Worm (Caenorhabditis elegans) whole organism, late embryonic: Measurements from ENCODE around the gene pqm-1.

ENCODE experiments used
- ceh-18 ChIP-seq: sonication (generic microtip); optimal IDR thresholded peaks from 2 replicates; lab custom pipeline; 2016; ENCODE audit warnings: missing genetic modification characterization, missing compliant biosample characterization
- ceh-22 ChIP-seq: sonication (generic microtip); optimal IDR thresholded peaks from 2 replicates; lab custom pipeline; 2017; ENCODE audit warnings: missing biosample characterization, missing genetic modification characterization
- dve-1 ChIP-seq: sonication (generic microtip); optimal IDR thresholded peaks from 2 replicates; lab custom pipeline; 2017; ENCODE audit warnings: antibody characterized with exemption, mild to moderate bottlenecking, missing genetic modification characterization, missing compliant biosample characterization
- ets-4 ChIP-seq: sonication (generic microtip); optimal IDR thresholded peaks from 2 replicates; lab custom pipeline; 2016; ENCODE audit warnings: missing genetic modification characterization, missing compliant biosample characterization
- gmeb-2 ChIP-seq: sonication (generic microtip); optimal IDR thresholded peaks from 2 replicates; lab custom pipeline; 2016; ENCODE audit warnings: missing genetic modification characterization, inconsistent platforms, missing compliant biosample characterization
- madf-2 ChIP-seq: sonication (generic microtip); optimal IDR thresholded peaks from 2 replicates; lab custom pipeline; 2017; ENCODE audit warnings: missing genetic modification characterization, missing compliant biosample characterization
- pros-1 ChIP-seq: fragments of 150-350 bp; optimal IDR thresholded peaks from 2 replicates; lab custom pipeline; 2014; ENCODE audit warnings: missing biosample characterization, missing genetic modification reagents, missing genetic modification characterization
- tbx-2 ChIP-seq: sonication (generic microtip); optimal IDR thresholded peaks from 2 replicates; lab custom pipeline; 2016; ENCODE audit warnings: missing genetic modification characterization, missing compliant biosample characterization

- TF ChIP-seq pros-1 (peak; percentile 24), gmeb-2 (tag; lab: Kevin White, UChicago) (no peak), madf-2 (no peak), ets-4 (tag; lab: Kevin White, UChicago) (no peak), ceh-18 (peak; percentile 39), dve-1 (no peak), ceh-22 (tag; lab: Kevin White, UChicago) (no peak), tbx-2 (tag; lab: Kevin White, UChicago) (peak; percentile 28)
These were observed 32.5 kb upstream of the pqm-1 start, which contains the start of gene lir-3 for ce11 chrII:11184757-11185341.
